Fruit fly (Drosophila melanogaster) whole organism, pupa: ENCODE results near the gene Acsx1L.

Experiments
- Pif1B ChIP-seq: fragments of 200-800 bp; sonication (Bioruptor generic); optimal IDR thresholded peaks from 3 replicates; lab custom pipeline; 2016; ENCODE audit warnings: missing biosample characterization, missing genetic modification characterization
- rn ChIP-seq: fragments of 200-800 bp; sonication (Bioruptor generic); IDR thresholded peaks from 2 replicates; pipeline ENCODE4 v1.3.6; 2022; ENCODE audit warnings: missing biosample characterization, missing genetic modification characterization

dm6 chr3R:19811510-19811909, 38.5 kb upstream of the Acsx1L start:
- TF ChIP-seq Pif1B (no peak), rn (GFP tag; lab: Robert Waterston, UW) (no peak)
